Fruit fly (Drosophila melanogaster) whole organism, embryonic: ENCODE results near the gene CG14020.
A peak's percentile ranks its signal among the peaks of the same experiment; 100 is the strongest.

Experiments
- ATbp ChIP-seq: fragments of 200-800 bp; sonication (Bioruptor generic); optimal IDR thresholded peaks from 2 replicates; lab custom pipeline; 2017; ENCODE audit warnings: missing biosample characterization, mild to moderate bottlenecking, missing genetic modification characterization, missing genetic modification reagents
- BEAF-32 ChIP-seq: fragments of 200-800 bp; sonication (Bioruptor generic); optimal IDR thresholded peaks from 3 replicates; lab custom pipeline; 2017; ENCODE audit warnings: missing biosample characterization, missing genetic modification characterization, mild to moderate bottlenecking, moderate library complexity, missing genetic modification reagents
- CG10267 ChIP-seq: fragments of 200-800 bp; sonication (Bioruptor generic); optimal IDR thresholded peaks from 2 replicates; lab custom pipeline; 2018; ENCODE audit warnings: missing biosample characterization, mild to moderate bottlenecking, missing genetic modification characterization, moderate library complexity
- CG10959 ChIP-seq: fragments of 200-800 bp; sonication (Bioruptor generic); IDR thresholded peaks from 2 replicates; pipeline ENCODE4 v1.3.6; 2022; ENCODE audit warnings: missing biosample characterization, missing genetic modification characterization
- CG14667 ChIP-seq: fragments of 200-800 bp; sonication (Bioruptor generic); IDR thresholded peaks from 2 replicates; pipeline ENCODE4 v1.3.6; 2022; ENCODE audit warnings: missing biosample characterization, missing genetic modification characterization
- CG17186 ChIP-seq: fragments of 200-800 bp; sonication (Bioruptor generic); optimal IDR thresholded peaks from 3 replicates; lab custom pipeline; 2017; ENCODE audit warnings: missing biosample characterization, missing genetic modification reagents, missing genetic modification characterization
- CG17385 ChIP-seq: fragments of 200-800 bp; sonication (Bioruptor generic); optimal IDR thresholded peaks from 3 replicates; lab custom pipeline; 2018; ENCODE audit warnings: missing biosample characterization, mild to moderate bottlenecking, missing genetic modification characterization
- CG18476 ChIP-seq: fragments of 200-800 bp; sonication (Bioruptor generic); optimal IDR thresholded peaks from 2 replicates; lab custom pipeline; 2016; ENCODE audit warnings: missing biosample characterization, mild to moderate bottlenecking, missing genetic modification characterization
- CG2199 ChIP-seq: fragments of 200-800 bp; sonication (Bioruptor generic); IDR thresholded peaks from 3 replicates; pipeline ENCODE4 v1.3.6; 2022; ENCODE audit warnings: missing biosample characterization, missing genetic modification characterization
- CG2889 ChIP-seq: fragments of 200-800 bp; sonication (Bioruptor generic); IDR thresholded peaks from 3 replicates; pipeline ENCODE4 v1.3.6; 2022; ENCODE audit warnings: missing biosample characterization, missing genetic modification characterization
- CG31365 ChIP-seq: fragments of 200-800 bp; sonication (Bioruptor generic); optimal IDR thresholded peaks from 2 replicates; lab custom pipeline; 2018; ENCODE audit warnings: missing biosample characterization, mild to moderate bottlenecking, missing genetic modification characterization
- CG31388 ChIP-seq: fragments of 200-800 bp; sonication (Bioruptor generic); optimal IDR thresholded peaks from 2 replicates; lab custom pipeline; 2016; ENCODE audit warnings: missing biosample characterization, missing genetic modification characterization
- CG32532 ChIP-seq: fragments of 200-800 bp; sonication (Bioruptor generic); IDR thresholded peaks from 2 replicates; pipeline ENCODE4 v1.3.6; 2022; ENCODE audit warnings: missing biosample characterization, missing genetic modification characterization
- CG32767 ChIP-seq: fragments of 200-800 bp; sonication (Bioruptor generic); IDR thresholded peaks from 2 replicates; pipeline ENCODE4 v1.3.6; 2022; ENCODE audit warnings: missing biosample characterization, missing genetic modification characterization
- CG4360 ChIP-seq: fragments of 200-800 bp; sonication (Bioruptor generic); IDR thresholded peaks from 2 replicates; pipeline ENCODE4 v1.3.6; 2022; ENCODE audit warnings: missing biosample characterization, missing genetic modification characterization
- CG4707 ChIP-seq: fragments of 200-800 bp; sonication (Bioruptor generic); optimal IDR thresholded peaks from 2 replicates; lab custom pipeline; 2018; ENCODE audit warnings: missing biosample characterization, mild to moderate bottlenecking, missing genetic modification characterization, moderate library complexity
- CG4820 ChIP-seq: fragments of 200-800 bp; sonication (Bioruptor generic); optimal IDR thresholded peaks from 3 replicates; lab custom pipeline; 2016; ENCODE audit warnings: missing biosample characterization, missing genetic modification characterization
- CG6765 ChIP-seq: fragments of 200-800 bp; sonication (Bioruptor generic); optimal IDR thresholded peaks from 3 replicates; lab custom pipeline; 2017; ENCODE audit warnings: missing biosample characterization, mild to moderate bottlenecking, missing genetic modification characterization
- CG7271 ChIP-seq: fragments of 200-800 bp; sonication (Bioruptor generic); optimal IDR thresholded peaks from 2 replicates; lab custom pipeline; 2018; ENCODE audit warnings: missing biosample characterization, mild to moderate bottlenecking, missing genetic modification characterization, moderate library complexity
- CG7372 ChIP-seq: fragments of 200-800 bp; sonication (Bioruptor generic); IDR thresholded peaks from 2 replicates; pipeline ENCODE4 v1.3.6; 2022; ENCODE audit warnings: missing biosample characterization, missing genetic modification characterization
- D ChIP-seq, 2 experiments: fragments of 200-800 bp in 1 of 2; fragments of >200 bp in 1 of 2; sonication (Bioruptor generic) in 1 of 2; optimal IDR thresholded peaks; 2 replicates in 1 of 2; 3 replicates in 1 of 2; lab custom pipeline; 2017; ENCODE audit warnings: mild to moderate bottlenecking in 1 of 2, missing biosample characterization in 1 of 2, missing genetic modification characterization in 1 of 2, missing genetic modification reagents in 1 of 2
- Doc2 ChIP-seq: fragments of 200-800 bp; sonication (Bioruptor generic); IDR thresholded peaks from 2 replicates; pipeline ENCODE4 v1.3.6; 2022; ENCODE audit warnings: missing biosample characterization, missing genetic modification characterization
- Dp ChIP-seq: fragments of 200-800 bp; sonication (Bioruptor generic); optimal IDR thresholded peaks from 2 replicates; lab custom pipeline; 2018; ENCODE audit warnings: missing biosample characterization, mild to moderate bottlenecking, missing genetic modification characterization, moderate library complexity
- Fer3 ChIP-seq: fragments of 200-800 bp; sonication (Bioruptor generic); optimal IDR thresholded peaks from 2 replicates; lab custom pipeline; 2018; ENCODE audit warnings: missing biosample characterization, mild to moderate bottlenecking, missing genetic modification characterization, moderate library complexity
- Hmr ChIP-seq: fragments of 200-800 bp; sonication (Bioruptor generic); optimal IDR thresholded peaks from 3 replicates; lab custom pipeline; 2017; ENCODE audit warnings: mild to moderate bottlenecking, missing biosample characterization, missing genetic modification reagents, missing genetic modification characterization
- Mes4 ChIP-seq: fragments of 200-800 bp; sonication (Bioruptor generic); optimal IDR thresholded peaks from 2 replicates; lab custom pipeline; 2016; ENCODE audit warnings: missing biosample characterization, missing genetic modification characterization
- NFAT ChIP-seq: fragments of 200-800 bp; sonication (Bioruptor generic); IDR thresholded peaks from 2 replicates; pipeline ENCODE4 v1.3.6; 2022; ENCODE audit warnings: missing biosample characterization, missing genetic modification characterization
- Optix ChIP-seq: fragments of 200-800 bp; sonication (Bioruptor generic); IDR thresholded peaks from 3 replicates; pipeline ENCODE4 v1.3.6; 2022; ENCODE audit warnings: missing biosample characterization, missing genetic modification characterization
- Ptx1 ChIP-seq: fragments of 200-800 bp; sonication (Bioruptor generic); IDR thresholded peaks from 2 replicates; pipeline ENCODE4 v1.3.6; 2022; ENCODE audit warnings: missing biosample characterization, missing genetic modification characterization
- Rfx ChIP-seq: fragments of 200-800 bp; sonication (Bioruptor generic); IDR thresholded peaks from 2 replicates; pipeline ENCODE4 v1.3.6; 2022; ENCODE audit warnings: missing biosample characterization, missing genetic modification characterization
- Stat92E ChIP-seq, 3 experiments: fragments of >200 bp in 2 of 3; fragments of 200-800 bp in 1 of 3; sonication (Bioruptor generic) in 1 of 3; optimal IDR thresholded peaks; 2 replicates each; lab custom pipeline; 2017 to 2019; ENCODE audit warnings: missing biosample characterization in 3 of 3, missing genetic modification characterization in 3 of 3, mild to moderate bottlenecking in 1 of 3, moderate library complexity in 1 of 3
- Taf1 ChIP-seq: fragments of 200-800 bp; sonication (Bioruptor generic); IDR thresholded peaks from 2 replicates; pipeline ENCODE4 v1.3.6; 2022; ENCODE audit warnings: missing biosample characterization, missing genetic modification characterization
- Usf ChIP-seq: fragments of 200-800 bp; sonication (Bioruptor generic); optimal IDR thresholded peaks from 2 replicates; lab custom pipeline; 2017; ENCODE audit warnings: missing genotype, missing biosample characterization, missing genetic modification characterization
- bowl ChIP-seq: fragments of 200-800 bp; sonication (Bioruptor generic); IDR thresholded peaks from 2 replicates; pipeline ENCODE4 v1.3.6; 2022; ENCODE audit warnings: missing biosample characterization, missing genetic modification characterization
- dan ChIP-seq: fragments of 200-800 bp; sonication (Bioruptor generic); IDR thresholded peaks from 2 replicates; pipeline ENCODE4 v1.3.6; 2022; ENCODE audit warnings: missing biosample characterization, missing genetic modification characterization
- dimm ChIP-seq: fragments of 200-800 bp; sonication (Bioruptor generic); IDR thresholded peaks from 2 replicates; pipeline ENCODE4 v1.3.6; 2022; ENCODE audit warnings: missing biosample characterization, missing genetic modification characterization
- ems ChIP-seq: fragments of 200-800 bp; sonication (Bioruptor generic); optimal IDR thresholded peaks from 3 replicates; lab custom pipeline; 2016; ENCODE audit warnings: missing biosample characterization, missing genetic modification characterization
- fru ChIP-seq: fragments of >200 bp; optimal IDR thresholded peaks from 2 replicates; lab custom pipeline; 2017
- insv ChIP-seq, 2 experiments: fragments of 200-800 bp; sonication (Bioruptor generic); optimal IDR thresholded peaks; 3 replicates each; lab custom pipeline; 2016 to 2018; ENCODE audit warnings: missing biosample characterization in 2 of 2, missing genetic modification characterization in 2 of 2
- jumu ChIP-seq: fragments of 200-800 bp; sonication (Bioruptor generic); optimal IDR thresholded peaks from 3 replicates; lab custom pipeline; 2016; ENCODE audit warnings: missing biosample characterization, missing genetic modification characterization
- kah ChIP-seq: fragments of 200-800 bp; sonication (Bioruptor generic); optimal IDR thresholded peaks from 2 replicates; lab custom pipeline; 2018; ENCODE audit warnings: missing biosample characterization, mild to moderate bottlenecking, missing genetic modification characterization
- klu ChIP-seq: fragments of 200-800 bp; sonication (Bioruptor generic); IDR thresholded peaks from 2 replicates; pipeline ENCODE4 v1.3.6; 2022; ENCODE audit warnings: missing biosample characterization, missing genetic modification characterization
- peb ChIP-seq: fragments of 200-800 bp; sonication (Bioruptor generic); IDR thresholded peaks from 2 replicates; pipeline ENCODE4 v1.3.6; 2022; ENCODE audit warnings: missing biosample characterization, missing genetic modification characterization
- sim ChIP-seq: fragments of 200-800 bp; sonication (Bioruptor generic); IDR thresholded peaks from 2 replicates; pipeline ENCODE4 v1.3.6; 2022; ENCODE audit warnings: missing biosample characterization, missing genetic modification characterization
- sob ChIP-seq: fragments of 200-800 bp; sonication (Bioruptor generic); IDR thresholded peaks from 2 replicates; pipeline ENCODE4 v1.3.6; 2022; ENCODE audit warnings: missing biosample characterization, missing genetic modification characterization
- stwl ChIP-seq: fragments of 200-800 bp; sonication (Bioruptor generic); optimal IDR thresholded peaks from 3 replicates; lab custom pipeline; 2018; ENCODE audit warnings: missing biosample characterization, mild to moderate bottlenecking, missing genetic modification characterization, moderate library complexity
- tap ChIP-seq: fragments of 200-800 bp; optimal IDR thresholded peaks from 3 replicates; lab custom pipeline; 2019; ENCODE audit warnings: missing biosample characterization, mild to moderate bottlenecking, missing genetic modification characterization, moderate library complexity
- trh ChIP-seq: fragments of 200-800 bp; sonication (Bioruptor generic); optimal IDR thresholded peaks from 2 replicates; lab custom pipeline; 2016; ENCODE audit warnings: missing biosample characterization, missing genetic modification characterization
- ttk ChIP-seq: fragments of 200-800 bp; sonication (Bioruptor generic); IDR thresholded peaks from 2 replicates; pipeline ENCODE4 v2.1.2; 2022; ENCODE audit warnings: missing biosample characterization, missing genetic modification characterization
- unpg ChIP-seq: fragments of 200-800 bp; sonication (Bioruptor generic); optimal IDR thresholded peaks from 3 replicates; lab custom pipeline; 2018; ENCODE audit warnings: missing biosample characterization, mild to moderate bottlenecking, missing genetic modification characterization, moderate library complexity

The CG14020 gene

dm6 chr2L:5542944-5543515, 25.5 kb downstream of the CG14020 start (continued):
- TF ChIP-seq CG7271 (tag; lab: Kevin White, UChicago): no peak
- peak; percentile 54 for TF ChIP-seq CG17385 (GFP tag; lab: Kevin White, UChicago)
- TF ChIP-seq bowl (GFP tag; lab: Robert Waterston, UW): no peak
- no peak for TF ChIP-seq CG4707 (GFP tag; lab: Kevin White, UChicago)
- TF ChIP-seq CG31365 (tag; lab: Kevin White, UChicago): no peak
- no peak for TF ChIP-seq CG10267 (tag; lab: Kevin White, UChicago)
- TF ChIP-seq Fer3 (tag; lab: Kevin White, UChicago): peak; percentile 37
- TF ChIP-seq kah (GFP tag; lab: Kevin White, UChicago): no peak
- no peak for TF ChIP-seq ems
- 0 out of 2 replicates have a peak, but pooled peaks have one; percentile 47 for TF ChIP-seq NFAT (GFP tag; lab: Robert Waterston, UW)
- peak; percentile 21; the same call in 1 of the 2 replicates for TF ChIP-seq CG7372 (GFP tag; lab: Robert Waterston, UW)
- no peak for TF ChIP-seq CG18476 (GFP tag; lab: Kevin White, UChicago)
- TF ChIP-seq Stat92E (GFP tag; optimal IDR thresholded peaks at IDR 0.05; lab: Kevin White, UChicago): no peak
- no peak for TF ChIP-seq D (optimal IDR thresholded peaks at IDR 0.05; lab: Kevin White, UChicago)
- no peak for TF ChIP-seq D (GFP tag; optimal IDR thresholded peaks at IDR 0.05; lab: Kevin White, UChicago)
- no peak for TF ChIP-seq Usf (GFP tag; lab: Kevin White, UChicago)
- no peak for TF ChIP-seq CG10959 (GFP tag; lab: Robert Waterston, UW)
- no peak for TF ChIP-seq CG4360 (GFP tag; lab: Robert Waterston, UW)
- TF ChIP-seq klu: no peak
- TF ChIP-seq CG32532: peak; percentile 70
- TF ChIP-seq trh (GFP tag; lab: Kevin White, UChicago): no peak
- TF ChIP-seq ttk (GFP tag; lab: Robert Waterston, UW): peak; percentile 27; the same call in 1 of the 2 replicates
- no peak for TF ChIP-seq Dp (GFP tag; lab: Kevin White, UChicago)
- TF ChIP-seq peb: no peak; the same call in 1 of the 2 replicates
- peak; percentile 47 for TF ChIP-seq ATbp (GFP tag; lab: Kevin White, UChicago)
- TF ChIP-seq dan: no peak
- 0 out of 2 replicates have a peak, but pooled peaks have one; percentile 7 for TF ChIP-seq sim (GFP tag; lab: Robert Waterston, UW)
- no peak for TF ChIP-seq tap (tag; lab: Kevin White, UChicago)
- peak; percentile 78 for TF ChIP-seq Rfx (GFP tag; lab: Robert Waterston, UW)
- peak; percentile 69 for TF ChIP-seq Ptx1 (GFP tag; lab: Robert Waterston, UW)
- TF ChIP-seq Optix: no peak
- TF ChIP-seq Mes4 (GFP tag; lab: Kevin White, UChicago): peak; percentile 18
- no peak; the same call in 1 of the 2 replicates for TF ChIP-seq Taf1 (GFP tag; lab: Robert Waterston, UW)
- 0 out of 2 replicates have a peak, but pooled peaks have one; percentile 21 for TF ChIP-seq dimm (GFP tag; lab: Robert Waterston, UW)
- TF ChIP-seq stwl (tag; lab: Kevin White, UChicago): no peak
- no peak for TF ChIP-seq CG2199 (GFP tag; lab: Robert Waterston, UW)
- peak; percentile 66 for TF ChIP-seq sob
- TF ChIP-seq CG4820: no peak
- TF ChIP-seq jumu (GFP tag; lab: Kevin White, UChicago): no peak
- no peak for TF ChIP-seq fru (lab: Kevin White, UChicago)
- TF ChIP-seq CG14667 (GFP tag; lab: Robert Waterston, UW): no peak
- TF ChIP-seq insv (GFP tag; optimal IDR thresholded peaks at IDR 0.05; lab: Kevin White, UChicago): peak in 1 of 2 experiments; percentile 27
- TF ChIP-seq CG6765 (GFP tag; lab: Kevin White, UChicago): peak; percentile 39
- no peak for TF ChIP-seq BEAF-32 (GFP tag; lab: Kevin White, UChicago)
- no peak for TF ChIP-seq CG17186 (GFP tag; lab: Kevin White, UChicago)
- peak; percentile 58; the same call in 1 of the 2 replicates for TF ChIP-seq CG32767
- TF ChIP-seq Hmr: peak; percentile 54
- no peak for TF ChIP-seq Doc2 (GFP tag; lab: Robert Waterston, UW)
- no peak for TF ChIP-seq CG31388 (GFP tag; lab: Kevin White, UChicago)
- peak; percentile 59 for TF ChIP-seq unpg
- TF ChIP-seq CG2889 (GFP tag; lab: Robert Waterston, UW): 0 out of 3 replicates have a peak, but pooled peaks have one; percentile 32
